Fruit fly (Drosophila melanogaster) whole organism, embryonic: Measurements from ENCODE around the gene Ccz1.
A peak's percentile ranks its signal among the peaks of the same experiment; 100 is the strongest.

Experiments
- Atf6 ChIP-seq: fragments of 200-800 bp; sonication (Bioruptor generic); IDR thresholded peaks from 2 replicates; pipeline ENCODE4 v1.3.6; 2022; ENCODE audit warnings: missing biosample characterization, missing genetic modification characterization
- B-H2 ChIP-seq: fragments of 200-800 bp; sonication (Bioruptor generic); optimal IDR thresholded peaks from 2 replicates; lab custom pipeline; 2018; ENCODE audit warnings: missing biosample characterization, mild to moderate bottlenecking, missing genetic modification characterization
- CG10267 ChIP-seq: fragments of 200-800 bp; sonication (Bioruptor generic); optimal IDR thresholded peaks from 2 replicates; lab custom pipeline; 2018; ENCODE audit warnings: missing biosample characterization, mild to moderate bottlenecking, missing genetic modification characterization, moderate library complexity
- CG11398 ChIP-seq: fragments of 200-800 bp; sonication (Bioruptor generic); optimal IDR thresholded peaks from 2 replicates; lab custom pipeline; 2016; ENCODE audit warnings: missing biosample characterization, missing genetic modification characterization
- CG11504 ChIP-seq: fragments of 200-800 bp; sonication (Bioruptor generic); optimal IDR thresholded peaks from 3 replicates; lab custom pipeline; 2019; ENCODE audit warnings: missing biosample characterization, mild to moderate bottlenecking, missing genetic modification characterization, moderate library complexity
- CG13296 ChIP-seq: fragments of 200-800 bp; sonication (Bioruptor generic); optimal IDR thresholded peaks from 3 replicates; lab custom pipeline; 2018; ENCODE audit warnings: missing biosample characterization, mild to moderate bottlenecking, missing genetic modification characterization
- CG14014 ChIP-seq: fragments of 200-800 bp; sonication (Bioruptor generic); IDR thresholded peaks from 2 replicates; pipeline ENCODE4 v1.3.6; 2022; ENCODE audit warnings: missing biosample characterization, missing genetic modification characterization
- CG15011 ChIP-seq: fragments of 200-800 bp; sonication (Bioruptor generic); optimal IDR thresholded peaks from 3 replicates; lab custom pipeline; 2018; ENCODE audit warnings: missing biosample characterization, mild to moderate bottlenecking, missing genetic modification characterization
- CG15073 ChIP-seq: fragments of 200-800 bp; sonication (Bioruptor generic); optimal IDR thresholded peaks from 2 replicates; lab custom pipeline; 2016; ENCODE audit warnings: missing biosample characterization, missing genetic modification characterization
- CG18011 ChIP-seq: fragments of 200-800 bp; sonication (Bioruptor generic); optimal IDR thresholded peaks from 2 replicates; lab custom pipeline; 2017; ENCODE audit warnings: missing biosample characterization, missing genetic modification characterization, mild to moderate bottlenecking, moderate library complexity, missing genotype
- CG1832 ChIP-seq: fragments of 200-800 bp; sonication (Bioruptor generic); optimal IDR thresholded peaks from 2 replicates; lab custom pipeline; 2017; ENCODE audit warnings: missing biosample characterization, mild to moderate bottlenecking, missing genetic modification characterization, inconsistent platforms
- CG18599 ChIP-seq: fragments of 200-800 bp; sonication (Bioruptor generic); optimal IDR thresholded peaks from 3 replicates; lab custom pipeline; 2017; ENCODE audit warnings: missing biosample characterization, missing genetic modification characterization, mild to moderate bottlenecking, moderate library complexity, missing genetic modification reagents
- CG30403 ChIP-seq: fragments of 200-800 bp; sonication (Bioruptor generic); optimal IDR thresholded peaks from 3 replicates; lab custom pipeline; 2016; ENCODE audit warnings: missing biosample characterization, missing genetic modification characterization
- CG31365 ChIP-seq: fragments of 200-800 bp; sonication (Bioruptor generic); optimal IDR thresholded peaks from 2 replicates; lab custom pipeline; 2018; ENCODE audit warnings: missing biosample characterization, mild to moderate bottlenecking, missing genetic modification characterization
- CG4360 ChIP-seq: fragments of 200-800 bp; sonication (Bioruptor generic); IDR thresholded peaks from 2 replicates; pipeline ENCODE4 v1.3.6; 2022; ENCODE audit warnings: missing biosample characterization, missing genetic modification characterization
- CG43689 ChIP-seq: fragments of 200-800 bp; sonication (Bioruptor generic); IDR thresholded peaks from 2 replicates; pipeline ENCODE4 v1.3.6; 2022; ENCODE audit warnings: missing biosample characterization, missing genetic modification characterization
- CG5180 ChIP-seq: fragments of 200-800 bp; sonication (Bioruptor generic); optimal IDR thresholded peaks from 3 replicates; lab custom pipeline; 2017; ENCODE audit warnings: missing biosample characterization, missing genetic modification characterization, mild to moderate bottlenecking, moderate library complexity, missing genetic modification reagents
- CG6272 ChIP-seq: fragments of 200-800 bp; sonication (Bioruptor generic); IDR thresholded peaks from 2 replicates; pipeline ENCODE4 v1.3.6; 2022; ENCODE audit warnings: missing biosample characterization, missing genetic modification characterization
- CG6813 ChIP-seq: fragments of 200-800 bp; sonication (Bioruptor generic); optimal IDR thresholded peaks from 2 replicates; lab custom pipeline; 2017; ENCODE audit warnings: missing biosample characterization, missing genetic modification characterization, mild to moderate bottlenecking, moderate library complexity, missing genetic modification reagents
- CG7928 ChIP-seq: fragments of 200-800 bp; sonication (Bioruptor generic); optimal IDR thresholded peaks from 2 replicates; lab custom pipeline; 2017; ENCODE audit warnings: missing biosample characterization, mild to moderate bottlenecking, missing genetic modification characterization
- CG8281 ChIP-seq: fragments of 200-800 bp; sonication (Bioruptor generic); optimal IDR thresholded peaks from 2 replicates; lab custom pipeline; 2018; ENCODE audit warnings: missing biosample characterization, mild to moderate bottlenecking, missing genetic modification characterization, moderate library complexity
- CG9876 ChIP-seq: fragments of 200-800 bp; sonication (Bioruptor generic); optimal IDR thresholded peaks from 2 replicates; lab custom pipeline; 2016; ENCODE audit warnings: missing biosample characterization, missing genetic modification characterization
- Chrac-16 ChIP-seq: fragments of 200-800 bp; sonication (Bioruptor generic); optimal IDR thresholded peaks from 3 replicates; lab custom pipeline; 2016; ENCODE audit warnings: missing biosample characterization, missing genetic modification characterization
- Doc2 ChIP-seq: fragments of 200-800 bp; sonication (Bioruptor generic); IDR thresholded peaks from 2 replicates; pipeline ENCODE4 v1.3.6; 2022; ENCODE audit warnings: missing biosample characterization, missing genetic modification characterization
- Hand ChIP-seq: fragments of 200-800 bp; sonication (Bioruptor generic); optimal IDR thresholded peaks from 2 replicates; lab custom pipeline; 2017; ENCODE audit warnings: mild to moderate bottlenecking, missing biosample characterization, missing genetic modification reagents, missing genetic modification characterization
- Hr39 ChIP-seq: fragments of >200 bp; optimal IDR thresholded peaks from 2 replicates; lab custom pipeline; 2017
- Meics ChIP-seq: fragments of 200-800 bp; sonication (Bioruptor generic); optimal IDR thresholded peaks from 2 replicates; lab custom pipeline; 2017; ENCODE audit warnings: missing biosample characterization, mild to moderate bottlenecking, missing genetic modification characterization
- Mes4 ChIP-seq: fragments of 200-800 bp; sonication (Bioruptor generic); optimal IDR thresholded peaks from 2 replicates; lab custom pipeline; 2016; ENCODE audit warnings: missing biosample characterization, missing genetic modification characterization
- NC2β ChIP-seq: fragments of 200-800 bp; sonication (Bioruptor generic); optimal IDR thresholded peaks from 2 replicates; lab custom pipeline; 2016; ENCODE audit warnings: missing biosample characterization, missing genetic modification characterization
- Poxn ChIP-seq: fragments of 200-800 bp; sonication (Bioruptor generic); IDR thresholded peaks from 2 replicates; pipeline ENCODE4 v1.3.6; 2022; ENCODE audit warnings: missing biosample characterization, missing genetic modification characterization
- Sin3A ChIP-seq: fragments of >200 bp; optimal IDR thresholded peaks from 2 replicates; lab custom pipeline; 2018
- Sox102F ChIP-seq: fragments of 200-800 bp; sonication (Bioruptor generic); optimal IDR thresholded peaks from 2 replicates; lab custom pipeline; 2018; ENCODE audit warnings: missing biosample characterization, mild to moderate bottlenecking, missing genetic modification characterization, moderate library complexity
- Spps ChIP-seq: fragments of 200-800 bp; sonication (Bioruptor generic); optimal IDR thresholded peaks from 2 replicates; lab custom pipeline; 2018; ENCODE audit warnings: missing biosample characterization, mild to moderate bottlenecking, missing genetic modification characterization
- ato ChIP-seq: fragments of 200-800 bp; sonication (Bioruptor generic); IDR thresholded peaks from 2 replicates; pipeline ENCODE4 v1.3.6; 2022; ENCODE audit warnings: missing biosample characterization, missing genetic modification characterization; ENCODE audit not compliant: partially characterized antibody
- br ChIP-seq: fragments of >200 bp; optimal IDR thresholded peaks from 2 replicates; lab custom pipeline; 2017
- cas ChIP-seq: fragments of 200-800 bp; sonication (Bioruptor generic); IDR thresholded peaks from 2 replicates; pipeline ENCODE4 v1.3.6; 2022; ENCODE audit warnings: missing biosample characterization, missing genetic modification characterization
- croc ChIP-seq: fragments of 200-800 bp; sonication (Bioruptor generic); conservative IDR thresholded peaks from 3 replicates; pipeline ENCODE4 v1.3.6; 2022; ENCODE audit warnings: missing biosample characterization, missing genetic modification characterization
- eyg ChIP-seq: fragments of 200-800 bp; sonication (Bioruptor generic); optimal IDR thresholded peaks from 3 replicates; lab custom pipeline; 2016; ENCODE audit warnings: missing biosample characterization, missing genetic modification characterization
- gsb-n ChIP-seq: fragments of 200-800 bp; sonication (Bioruptor generic); optimal IDR thresholded peaks from 3 replicates; lab custom pipeline; 2018; ENCODE audit warnings: missing biosample characterization, mild to moderate bottlenecking, missing genetic modification characterization
- ham ChIP-seq: fragments of 200-800 bp; sonication (Bioruptor generic); IDR thresholded peaks from 2 replicates; pipeline ENCODE4 v1.3.6; 2022; ENCODE audit warnings: missing biosample characterization, missing genetic modification characterization
- hkb ChIP-seq, 2 experiments: fragments of 200-800 bp in 1 of 2; fragments of >200 bp in 1 of 2; sonication (Bioruptor generic) in 1 of 2; IDR thresholded peaks in 1 of 2; optimal IDR thresholded peaks in 1 of 2; 2 replicates each; pipeline versions ENCODE4 v1.3.6 to Lab custom; 2017 to 2022; ENCODE audit warnings: missing biosample characterization in 1 of 2, missing genetic modification characterization in 1 of 2
- lilli ChIP-seq: fragments of 200-800 bp; sonication (Bioruptor generic); optimal IDR thresholded peaks from 3 replicates; lab custom pipeline; 2016; ENCODE audit warnings: missing biosample characterization, missing genetic modification characterization
- mam ChIP-seq: fragments of 200-800 bp; sonication (Bioruptor generic); optimal IDR thresholded peaks from 3 replicates; lab custom pipeline; 2016; ENCODE audit warnings: missing biosample characterization, missing genetic modification characterization
- org-1 ChIP-seq: fragments of 200-800 bp; sonication (Bioruptor generic); optimal IDR thresholded peaks from 2 replicates; lab custom pipeline; 2017; ENCODE audit warnings: missing biosample characterization, missing genetic modification characterization
- pita ChIP-seq: fragments of 200-800 bp; sonication (Bioruptor generic); optimal IDR thresholded peaks from 2 replicates; lab custom pipeline; 2017; ENCODE audit warnings: missing biosample characterization, mild to moderate bottlenecking, missing genetic modification characterization
- sisA ChIP-seq: fragments of 200-800 bp; sonication (Bioruptor generic); IDR thresholded peaks from 2 replicates; pipeline ENCODE4 v1.3.6; 2022; ENCODE audit warnings: missing biosample characterization, missing genetic modification characterization
- sna ChIP-seq: fragments of 200-800 bp; sonication (Bioruptor generic); IDR thresholded peaks from 2 replicates; pipeline ENCODE4 v1.3.6; 2022; ENCODE audit warnings: missing biosample characterization, missing genetic modification characterization; ENCODE audit not compliant: partially characterized antibody
- so ChIP-seq: fragments of 200-800 bp; sonication (Bioruptor generic); IDR thresholded peaks from 3 replicates; pipeline ENCODE4 v1.3.6; 2022; ENCODE audit warnings: missing biosample characterization, missing genetic modification characterization
- sug ChIP-seq: fragments of 200-800 bp; optimal IDR thresholded peaks from 2 replicates; lab custom pipeline; 2019; ENCODE audit warnings: missing biosample characterization, mild to moderate bottlenecking, missing genetic modification characterization, moderate library complexity
- wdn ChIP-seq: fragments of 200-800 bp; sonication (Bioruptor generic); IDR thresholded peaks from 2 replicates; pipeline ENCODE4 v1.3.6; 2022; ENCODE audit warnings: missing biosample characterization, missing genetic modification characterization
- zf30C ChIP-seq: fragments of 200-800 bp; sonication (Bioruptor generic); optimal IDR thresholded peaks from 3 replicates; lab custom pipeline; 2018; ENCODE audit warnings: missing biosample characterization, mild to moderate bottlenecking, missing genetic modification characterization

Gene Ccz1

DNA sequence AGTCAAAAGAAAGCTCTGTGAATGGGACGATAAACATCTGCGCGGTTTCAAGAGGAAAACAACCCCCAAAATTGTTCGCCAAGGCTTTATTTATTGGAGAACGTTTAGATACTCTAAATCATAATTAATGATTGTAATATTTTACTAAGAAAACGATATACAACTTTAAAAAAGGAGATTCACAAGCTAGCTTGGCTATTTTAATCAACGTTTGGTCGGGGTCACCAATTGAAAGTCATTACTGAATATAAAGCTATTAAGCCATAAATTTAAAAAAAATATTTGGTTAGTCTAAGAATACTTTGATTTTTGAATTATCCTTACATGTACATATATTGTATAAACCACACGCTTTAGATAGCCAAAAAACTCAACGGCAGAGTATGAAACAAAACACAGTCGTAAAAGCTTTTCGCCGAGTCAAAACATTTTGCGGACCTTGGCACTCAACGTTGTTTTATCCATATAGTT lies 6.8 kb downstream of the Ccz1 start, which contains the start of gene Fie (continued):
- TF ChIP-seq pita (no peak), CG31365 (tag; lab: Kevin White, UChicago) (no peak), ham (GFP tag; lab: Robert Waterston, UW) (no peak), CG1832 (no peak), CG15011 (GFP tag; lab: Kevin White, UChicago) (peak; percentile 41), Doc2 (GFP tag; lab: Robert Waterston, UW) (no peak), Atf6 (peak; percentile 73), CG8281 (tag; lab: Kevin White, UChicago) (no peak), sna (GFP tag; lab: Robert Waterston, UW) (no peak), ato (no peak), Mes4 (GFP tag; lab: Kevin White, UChicago) (no peak), Hr39 (lab: Kevin White, UChicago) (no peak), Sox102F (peak; percentile 71), CG11504 (tag; lab: Kevin White, UChicago) (peak; percentile 80), Chrac-16 (GFP tag; lab: Kevin White, UChicago) (no peak), CG18599 (GFP tag; lab: Kevin White, UChicago) (peak; percentile 89), CG9876 (GFP tag; lab: Kevin White, UChicago) (no peak), CG6272 (GFP tag; lab: Robert Waterston, UW) (no peak), zf30C (GFP tag; lab: Kevin White, UChicago) (no peak), br (lab: Kevin White, UChicago) (no peak), CG14014 (GFP tag; lab: Robert Waterston, UW) (no peak), org-1 (GFP tag; lab: Kevin White, UChicago) (peak; percentile 47), mam (peak; percentile 43), Poxn (GFP tag; lab: Robert Waterston, UW) (no peak), Hand (peak; percentile 84), NC2β (GFP tag; lab: Kevin White, UChicago) (no peak), CG15073 (no peak), cas (GFP tag; lab: Robert Waterston, UW) (0 out of 2 replicates have a peak, but pooled peaks have one; percentile 7), croc (GFP tag; lab: Robert Waterston, UW) (0 out of 3 replicates have a peak, but pooled peaks have one; percentile 18), sug (tag; lab: Kevin White, UChicago) (no peak), CG11398 (no peak), CG7928 (GFP tag; lab: Kevin White, UChicago) (no peak), CG13296 (GFP tag; lab: Kevin White, UChicago) (peak; percentile 63), CG43689 (GFP tag; lab: Robert Waterston, UW) (no peak), CG4360 (GFP tag; lab: Robert Waterston, UW) (no peak), Spps (no peak), CG18011 (GFP tag; lab: Kevin White, UChicago) (peak; percentile 30), CG5180 (GFP tag; lab: Kevin White, UChicago) (peak; percentile 39), gsb-n (tag; lab: Kevin White, UChicago) (no peak), Meics (GFP tag; lab: Kevin White, UChicago) (peak; percentile 83), so (0 out of 3 replicates have a peak, but pooled peaks have one; percentile 56), lilli (peak; percentile 79), hkb (optimal IDR thresholded peaks at IDR 0.05; lab: Kevin White, UChicago) (no peak), hkb (GFP tag; IDR thresholded peaks at IDR 0.05; lab: Robert Waterston, UW) (peak; percentile 53), Sin3A (lab: Kevin White, UChicago) (no peak), eyg (GFP tag; lab: Kevin White, UChicago) (no peak), sisA (peak; percentile 54; the same call in 1 of the 2 replicates), CG30403 (GFP tag; lab: Kevin White, UChicago) (peak; percentile 71), B-H2 (GFP tag; lab: Kevin White, UChicago) (peak; percentile 13), CG6813 (peak; percentile 51), CG10267 (peak; percentile 41), wdn (GFP tag; lab: Robert Waterston, UW) (no peak)
